Worm (Caenorhabditis elegans): ENCODE results near the gene lntl-1.

DNA sequence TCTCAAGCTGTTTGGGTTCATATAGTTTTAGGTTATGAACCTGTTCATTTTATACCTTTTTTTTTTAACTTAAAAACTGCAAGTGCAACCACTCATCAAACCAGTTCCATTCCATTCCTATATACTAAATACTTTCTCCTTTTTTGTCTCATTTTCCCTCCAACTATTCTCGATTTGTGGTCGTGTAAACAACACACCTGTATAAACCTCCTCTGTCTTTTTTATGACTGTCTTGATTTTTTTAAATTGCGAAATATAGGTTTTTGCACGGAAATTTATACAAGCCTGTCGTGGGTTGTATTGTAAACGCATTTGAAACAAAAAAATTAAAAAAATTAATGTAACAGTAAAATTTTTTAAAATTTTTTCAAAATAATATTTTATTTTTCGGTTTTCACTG is 9.6 kb upstream of the lntl-1 start:
- TF ChIP-seq mep-1 (tag; optimal IDR thresholded peaks at IDR 0.05): no peak
- no peak for TF ChIP-seq sptf-1 (tag; optimal IDR thresholded peaks at IDR 0.05)
- no peak for TF ChIP-seq unc-62 (GFP tag; optimal IDR thresholded peaks at IDR 0.05)
- TF ChIP-seq nhr-2 (tag; optimal IDR thresholded peaks at IDR 0.05): no peak
- no peak for TF ChIP-seq nhr-237 (tag; optimal IDR thresholded peaks at IDR 0.05)
- TF ChIP-seq snpc-4 (tag; optimal IDR thresholded peaks at IDR 0.05): no peak
- TF ChIP-seq ceh-43 (GFP tag; optimal IDR thresholded peaks at IDR 0.05): no peak
- TF ChIP-seq mls-2 (tag; optimal IDR thresholded peaks at IDR 0.05): no peak
